Fruit fly (Drosophila melanogaster) whole organism, embryonic: ENCODE measurements around the gene CG8191.

ENCODE experiments used
- Ada2b ChIP-seq: fragments of 200-800 bp; sonication (Bioruptor generic); IDR thresholded peaks from 2 replicates; pipeline ENCODE4 v1.3.6; 2022; ENCODE audit warnings: missing biosample characterization, missing genetic modification characterization
- Aef1 ChIP-seq: fragments of 200-800 bp; sonication (Bioruptor generic); IDR thresholded peaks from 3 replicates; pipeline ENCODE4 v1.3.6; 2022; ENCODE audit warnings: missing biosample characterization, missing genetic modification characterization
- Bdp1 ChIP-seq: fragments of 200-800 bp; sonication (Bioruptor generic); optimal IDR thresholded peaks from 3 replicates; lab custom pipeline; 2016; ENCODE audit warnings: missing biosample characterization, missing genetic modification characterization
- BtbVII ChIP-seq: fragments of 200-800 bp; sonication (Bioruptor generic); optimal IDR thresholded peaks from 3 replicates; lab custom pipeline; 2017; ENCODE audit warnings: missing biosample characterization, mild to moderate bottlenecking, missing genetic modification characterization
- CG1024 ChIP-seq: fragments of 200-800 bp; sonication (Bioruptor generic); IDR thresholded peaks from 2 replicates; pipeline ENCODE4 v1.3.6; 2022; ENCODE audit warnings: missing biosample characterization, missing genetic modification characterization
- CG11247 ChIP-seq: fragments of 200-800 bp; sonication (Bioruptor generic); IDR thresholded peaks from 2 replicates; pipeline ENCODE4 v1.3.6; 2022; ENCODE audit warnings: missing biosample characterization, missing genetic modification characterization
- CG12155 ChIP-seq: fragments of 200-800 bp; sonication (Bioruptor generic); optimal IDR thresholded peaks from 3 replicates; lab custom pipeline; 2016; ENCODE audit warnings: missing biosample characterization, missing genetic modification characterization
- CG1603 ChIP-seq: fragments of 200-800 bp; sonication (Bioruptor generic); optimal IDR thresholded peaks from 2 replicates; lab custom pipeline; 2019; ENCODE audit warnings: missing biosample characterization, mild to moderate bottlenecking, missing genetic modification characterization, moderate library complexity
- CG16813 ChIP-seq: fragments of 200-800 bp; sonication (Bioruptor generic); IDR thresholded peaks from 3 replicates; pipeline ENCODE4 v1.3.6; 2022; ENCODE audit warnings: missing biosample characterization, missing genetic modification characterization; ENCODE audit not compliant: partially characterized antibody
- CG34224 ChIP-seq: fragments of 200-800 bp; sonication (Bioruptor generic); IDR thresholded peaks from 3 replicates; pipeline ENCODE4 v1.3.6; 2022; ENCODE audit warnings: missing biosample characterization, missing genetic modification characterization; ENCODE audit not compliant: partially characterized antibody
- CG4424 ChIP-seq: fragments of 200-800 bp; sonication (Bioruptor generic); optimal IDR thresholded peaks from 3 replicates; lab custom pipeline; 2016; ENCODE audit warnings: missing biosample characterization, missing genetic modification characterization
- CG5180 ChIP-seq: fragments of 200-800 bp; sonication (Bioruptor generic); optimal IDR thresholded peaks from 3 replicates; lab custom pipeline; 2017; ENCODE audit warnings: missing biosample characterization, missing genetic modification characterization, mild to moderate bottlenecking, moderate library complexity, missing genetic modification reagents
- CG7271 ChIP-seq: fragments of 200-800 bp; sonication (Bioruptor generic); optimal IDR thresholded peaks from 2 replicates; lab custom pipeline; 2018; ENCODE audit warnings: missing biosample characterization, mild to moderate bottlenecking, missing genetic modification characterization, moderate library complexity
- CG7357 ChIP-seq: fragments of 200-800 bp; sonication (Bioruptor generic); IDR thresholded peaks from 3 replicates; pipeline ENCODE4 v1.3.6; 2022; ENCODE audit warnings: missing biosample characterization, missing genetic modification characterization
- CG8359 ChIP-seq: fragments of 200-800 bp; sonication (Bioruptor generic); optimal IDR thresholded peaks from 2 replicates; lab custom pipeline; 2017; ENCODE audit warnings: missing biosample characterization, mild to moderate bottlenecking, missing genetic modification characterization, borderline replicate concordance
- CG9437 ChIP-seq: fragments of 200-800 bp; sonication (Bioruptor generic); optimal IDR thresholded peaks from 2 replicates; lab custom pipeline; 2018; ENCODE audit warnings: missing biosample characterization, mild to moderate bottlenecking, missing genetic modification characterization
- CG9609 ChIP-seq: fragments of 200-800 bp; sonication (Bioruptor generic); optimal IDR thresholded peaks from 3 replicates; lab custom pipeline; 2016; ENCODE audit warnings: missing biosample characterization, missing genetic modification characterization
- Dek ChIP-seq: fragments of 200-800 bp; sonication (Bioruptor generic); optimal IDR thresholded peaks from 3 replicates; lab custom pipeline; 2019; ENCODE audit warnings: missing biosample characterization, mild to moderate bottlenecking, missing genetic modification characterization, moderate library complexity
- Dp ChIP-seq: fragments of 200-800 bp; sonication (Bioruptor generic); optimal IDR thresholded peaks from 2 replicates; lab custom pipeline; 2018; ENCODE audit warnings: missing biosample characterization, mild to moderate bottlenecking, missing genetic modification characterization, moderate library complexity
- E2f2 ChIP-seq: fragments of 200-800 bp; sonication (Bioruptor generic); IDR thresholded peaks from 2 replicates; pipeline ENCODE4 v1.3.6; 2022; ENCODE audit warnings: missing biosample characterization, missing genetic modification characterization
- ERR ChIP-seq: fragments of 200-800 bp; sonication (Bioruptor generic); optimal IDR thresholded peaks from 2 replicates; lab custom pipeline; 2016; ENCODE audit warnings: missing biosample characterization, missing genetic modification characterization
- GATAe ChIP-seq: fragments of 200-800 bp; sonication (Bioruptor generic); conservative IDR thresholded peaks from 2 replicates; pipeline ENCODE4 v1.3.6; 2022; ENCODE audit warnings: missing biosample characterization, missing genetic modification characterization
- HLH4C ChIP-seq: fragments of 200-800 bp; sonication (Bioruptor generic); IDR thresholded peaks from 3 replicates; pipeline ENCODE4 v1.3.6; 2022; ENCODE audit warnings: missing biosample characterization, missing genetic modification characterization; ENCODE audit not compliant: partially characterized antibody
- MTF-1 ChIP-seq: fragments of 200-800 bp; sonication (Bioruptor generic); optimal IDR thresholded peaks from 2 replicates; lab custom pipeline; 2018; ENCODE audit warnings: missing biosample characterization, mild to moderate bottlenecking, missing genetic modification characterization, borderline replicate concordance
- Myb ChIP-seq: fragments of 200-800 bp; sonication (Bioruptor generic); optimal IDR thresholded peaks from 2 replicates; lab custom pipeline; 2016; ENCODE audit warnings: missing biosample characterization, missing genetic modification characterization
- NFAT ChIP-seq: fragments of 200-800 bp; sonication (Bioruptor generic); IDR thresholded peaks from 2 replicates; pipeline ENCODE4 v1.3.6; 2022; ENCODE audit warnings: missing biosample characterization, missing genetic modification characterization
- Oli ChIP-seq: fragments of 200-800 bp; sonication (Bioruptor generic); optimal IDR thresholded peaks from 2 replicates; lab custom pipeline; 2018; ENCODE audit warnings: missing biosample characterization, mild to moderate bottlenecking, missing genetic modification characterization, moderate library complexity
- PHDP ChIP-seq: fragments of 200-800 bp; sonication (Bioruptor generic); optimal IDR thresholded peaks from 3 replicates; lab custom pipeline; 2018; ENCODE audit warnings: missing biosample characterization, mild to moderate bottlenecking, missing genetic modification characterization, moderate library complexity
- ab ChIP-seq: fragments of 200-800 bp; sonication (Bioruptor generic); optimal IDR thresholded peaks from 2 replicates; lab custom pipeline; 2016; ENCODE audit warnings: missing biosample characterization, missing genetic modification characterization
- cas ChIP-seq: fragments of 200-800 bp; sonication (Bioruptor generic); IDR thresholded peaks from 2 replicates; pipeline ENCODE4 v1.3.6; 2022; ENCODE audit warnings: missing biosample characterization, missing genetic modification characterization
- cato ChIP-seq: fragments of 200-800 bp; sonication (Bioruptor generic); optimal IDR thresholded peaks from 2 replicates; lab custom pipeline; 2016; ENCODE audit warnings: missing biosample characterization, missing genetic modification characterization, borderline replicate concordance
- crc ChIP-seq: fragments of 200-800 bp; sonication (Bioruptor generic); optimal IDR thresholded peaks from 2 replicates; lab custom pipeline; 2016; ENCODE audit warnings: missing biosample characterization, missing genetic modification characterization
- crp ChIP-seq, 2 experiments: fragments of 200-800 bp; sonication (Bioruptor generic); optimal IDR thresholded peaks; 2 replicates in 1 of 2; 3 replicates in 1 of 2; lab custom pipeline; 2017; ENCODE audit warnings: missing biosample characterization in 2 of 2, missing genetic modification characterization in 2 of 2, mild to moderate bottlenecking in 1 of 2, moderate library complexity in 1 of 2
- da ChIP-seq: fragments of 200-800 bp; sonication (Bioruptor generic); optimal IDR thresholded peaks from 2 replicates; lab custom pipeline; 2016; ENCODE audit warnings: missing biosample characterization, missing genetic modification characterization
- dan ChIP-seq: fragments of 200-800 bp; sonication (Bioruptor generic); IDR thresholded peaks from 2 replicates; pipeline ENCODE4 v1.3.6; 2022; ENCODE audit warnings: missing biosample characterization, missing genetic modification characterization
- dmrt99B ChIP-seq: fragments of 200-800 bp; sonication (Bioruptor generic); optimal IDR thresholded peaks from 2 replicates; lab custom pipeline; 2018; ENCODE audit warnings: missing biosample characterization, mild to moderate bottlenecking, missing genetic modification characterization, moderate library complexity
- esg ChIP-seq: fragments of 200-800 bp; sonication (Bioruptor generic); conservative IDR thresholded peaks from 2 replicates; pipeline ENCODE4 v1.3.6; 2022; ENCODE audit warnings: missing biosample characterization, missing genetic modification characterization
- gsb-n ChIP-seq: fragments of 200-800 bp; sonication (Bioruptor generic); optimal IDR thresholded peaks from 3 replicates; lab custom pipeline; 2018; ENCODE audit warnings: missing biosample characterization, mild to moderate bottlenecking, missing genetic modification characterization
- her ChIP-seq: fragments of 200-800 bp; sonication (Bioruptor generic); optimal IDR thresholded peaks from 2 replicates; lab custom pipeline; 2016; ENCODE audit warnings: missing biosample characterization, missing genetic modification characterization
- hth ChIP-seq: fragments of >200 bp; optimal IDR thresholded peaks from 2 replicates; lab custom pipeline; 2017; ENCODE audit warnings: inconsistent platforms
- jing ChIP-seq: fragments of 200-800 bp; sonication (Bioruptor generic); optimal IDR thresholded peaks from 2 replicates; lab custom pipeline; 2018; ENCODE audit warnings: missing biosample characterization, mild to moderate bottlenecking, missing genetic modification characterization
- jumu ChIP-seq: fragments of 200-800 bp; sonication (Bioruptor generic); optimal IDR thresholded peaks from 3 replicates; lab custom pipeline; 2016; ENCODE audit warnings: missing biosample characterization, missing genetic modification characterization
- lbe ChIP-seq: fragments of 200-800 bp; sonication (Bioruptor generic); optimal IDR thresholded peaks from 2 replicates; lab custom pipeline; 2016; ENCODE audit warnings: missing biosample characterization, mild to moderate bottlenecking, missing genetic modification characterization
- org-1 ChIP-seq: fragments of 200-800 bp; sonication (Bioruptor generic); optimal IDR thresholded peaks from 2 replicates; lab custom pipeline; 2017; ENCODE audit warnings: missing biosample characterization, missing genetic modification characterization
- pum ChIP-seq: fragments of 200-800 bp; sonication (Bioruptor generic); optimal IDR thresholded peaks from 2 replicates; lab custom pipeline; 2016; ENCODE audit warnings: missing biosample characterization, missing genetic modification characterization
- pzg ChIP-seq: fragments of 200-800 bp; sonication (Bioruptor generic); optimal IDR thresholded peaks from 3 replicates; lab custom pipeline; 2018; ENCODE audit warnings: missing biosample characterization, mild to moderate bottlenecking, missing genetic modification characterization, moderate library complexity
- ro ChIP-seq: fragments of 200-800 bp; sonication (Bioruptor generic); IDR thresholded peaks from 2 replicates; pipeline ENCODE4 v1.3.6; 2022; ENCODE audit warnings: missing biosample characterization, missing genetic modification characterization
- slp2 ChIP-seq: fragments of 200-800 bp; sonication (Bioruptor generic); optimal IDR thresholded peaks from 2 replicates; lab custom pipeline; 2016; ENCODE audit warnings: missing biosample characterization, missing genetic modification characterization
- tup ChIP-seq: fragments of 200-800 bp; sonication (Bioruptor generic); optimal IDR thresholded peaks from 2 replicates; lab custom pipeline; 2016; ENCODE audit warnings: missing biosample characterization, mild to moderate bottlenecking, missing genetic modification characterization, moderate library complexity
- unc-4 ChIP-seq: fragments of 200-800 bp; sonication (Bioruptor generic); IDR thresholded peaks from 2 replicates; pipeline ENCODE4 v1.3.6; 2022; ENCODE audit warnings: missing biosample characterization, missing genetic modification characterization; ENCODE audit not compliant: partially characterized antibody
- vfl ChIP-seq: fragments of 200-800 bp; sonication (Bioruptor generic); optimal IDR thresholded peaks from 2 replicates; lab custom pipeline; 2016; ENCODE audit warnings: missing biosample characterization, missing genetic modification characterization

CG8191 gene

dm6 chrX:15740288-15740726, 8.3 kb downstream of the CG8191 start (continued):
- TF ChIP-seq CG16813 (GFP tag; lab: Robert Waterston, UW) (no peak), CG9609 (GFP tag; lab: Kevin White, UChicago) (peak; percentile 42), GATAe (GFP tag; lab: Robert Waterston, UW) (peak; percentile 97), dmrt99B (peak; percentile 71), Dek (peak; percentile 80), cato (GFP tag; lab: Kevin White, UChicago) (peak; percentile 29), dan (GFP tag; lab: Robert Waterston, UW) (no peak), ro (GFP tag; lab: Robert Waterston, UW) (no peak), Oli (tag; lab: Kevin White, UChicago) (peak; percentile 75), tup (GFP tag; lab: Kevin White, UChicago) (no peak), Myb (peak; percentile 16), PHDP (tag; lab: Kevin White, UChicago) (peak; percentile 77), org-1 (GFP tag; lab: Kevin White, UChicago) (peak; percentile 53), gsb-n (tag; lab: Kevin White, UChicago) (no peak), vfl (GFP tag; lab: Kevin White, UChicago) (peak; percentile 60), HLH4C (no peak), pzg (peak; percentile 7), Aef1 (GFP tag; lab: Robert Waterston, UW) (peak; percentile 73), crp (GFP tag; optimal IDR thresholded peaks at IDR 0.05; lab: Kevin White, UChicago) (peak in 1 of 2 experiments; percentile 21), CG7357 (GFP tag; lab: Robert Waterston, UW) (peak; percentile 26; the same call in 1 of the 3 replicates), NFAT (peak; percentile 72), CG7271 (no peak), lbe (GFP tag; lab: Kevin White, UChicago) (peak; percentile 79), CG9437 (GFP tag; lab: Kevin White, UChicago) (no peak), cas (GFP tag; lab: Robert Waterston, UW) (peak; percentile 73), BtbVII (peak; percentile 48), CG1603 (peak; percentile 56), unc-4 (no peak), CG12155 (GFP tag; lab: Kevin White, UChicago) (peak; percentile 41), ab (peak; percentile 4), CG8359 (GFP tag; lab: Kevin White, UChicago) (no peak), Dp (GFP tag; lab: Kevin White, UChicago) (no peak), Ada2b (GFP tag; lab: Robert Waterston, UW) (peak; percentile 75), jing (GFP tag; lab: Kevin White, UChicago) (no peak), jumu (GFP tag; lab: Kevin White, UChicago) (peak; percentile 44), MTF-1 (GFP tag; lab: Kevin White, UChicago) (peak; percentile 7), E2f2 (GFP tag; lab: Robert Waterston, UW) (peak; percentile 36; the same call in 1 of the 2 replicates), CG34224 (GFP tag; lab: Robert Waterston, UW) (no peak), CG11247 (peak; percentile 64), Bdp1 (GFP tag; lab: Kevin White, UChicago) (no peak), da (no peak), CG1024 (GFP tag; lab: Robert Waterston, UW) (0 out of 2 replicates have a peak, but pooled peaks have one; percentile 42), slp2 (GFP tag; lab: Kevin White, UChicago) (no peak), ERR (peak; percentile 26), pum (GFP tag; lab: Kevin White, UChicago) (peak; percentile 35), hth (lab: Kevin White, UChicago) (no peak), CG4424 (peak; percentile 19), her (GFP tag; lab: Kevin White, UChicago) (peak; percentile 47), crc (GFP tag; lab: Kevin White, UChicago) (peak; percentile 22), esg (GFP tag; lab: Robert Waterston, UW) (peak; percentile 50), CG5180 (GFP tag; lab: Kevin White, UChicago) (no peak)
